Worm (Caenorhabditis elegans): ENCODE data around the gene ceh-33.

DNA sequence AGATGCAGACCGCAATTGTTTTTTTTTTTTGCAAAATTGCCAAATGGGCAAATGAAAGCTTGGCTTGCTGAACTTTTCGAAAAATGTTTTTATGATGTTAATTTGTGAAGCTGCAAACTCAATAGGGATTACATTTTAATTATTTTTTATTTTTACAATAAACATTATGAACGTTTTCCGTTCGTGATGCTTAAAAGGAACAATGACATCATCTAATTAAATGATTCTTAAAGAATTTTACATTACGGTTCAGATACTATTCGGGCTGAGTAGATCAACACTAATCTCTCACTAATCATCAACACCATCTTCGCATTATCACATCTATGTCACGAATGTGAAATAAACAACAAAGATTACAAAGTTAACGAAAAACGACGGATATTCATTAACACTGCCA, 12.0 kb downstream of the ceh-33 start, which contains the start of gene C10G8.3:
- no peak for TF ChIP-seq pha-4 (tag; optimal IDR thresholded peaks at IDR 0.05)
- no peak for TF ChIP-seq ztf-25 (GFP tag; IDR thresholded peaks at IDR 0.05)
- TF ChIP-seq snpc-1.1 (tag; optimal IDR thresholded peaks at IDR 0.05; ENCODE audit: insufficient read depth), result no peak
- no peak for TF ChIP-seq tlf-1 (GFP tag; optimal IDR thresholded peaks at IDR 0.05)
- TF ChIP-seq zim-3 (tag; optimal IDR thresholded peaks at IDR 0.05), result no peak
- TF ChIP-seq dpl-1 (GFP tag; optimal IDR thresholded peaks at IDR 0.05), result no peak
